Worm (Caenorhabditis elegans) whole organism, late embryonic: ENCODE data around the gene pals-27.

Experiments
- C08G9.2 ChIP-seq: sonication (generic microtip); optimal IDR thresholded peaks from 2 replicates; lab custom pipeline; 2016; ENCODE audit warnings: mild to moderate bottlenecking, missing genetic modification characterization, moderate library complexity, missing compliant biosample characterization
- F13H6.1 ChIP-seq: sonication (generic microtip); optimal IDR thresholded peaks from 2 replicates; lab custom pipeline; 2016; ENCODE audit warnings: missing genetic modification characterization, missing compliant biosample characterization
- K09A11.1 ChIP-seq: sonication (generic microtip); optimal IDR thresholded peaks from 2 replicates; lab custom pipeline; 2017; ENCODE audit warnings: antibody characterized with exemption, mild to moderate bottlenecking, missing genetic modification characterization, missing compliant biosample characterization; ENCODE audit not compliant: insufficient read depth
- Y22D7AL.16 ChIP-seq: sonication (generic microtip); optimal IDR thresholded peaks from 2 replicates; lab custom pipeline; 2016; ENCODE audit warnings: missing genetic modification characterization, missing compliant biosample characterization
- ahr-1 ChIP-seq: sonication (generic microtip); optimal IDR thresholded peaks from 2 replicates; lab custom pipeline; 2016; ENCODE audit warnings: missing genetic modification characterization, missing compliant biosample characterization
- ceh-14 ChIP-seq: sonication (generic microtip); optimal IDR thresholded peaks from 2 replicates; lab custom pipeline; 2016; ENCODE audit warnings: missing genotype, missing genetic modification characterization, missing compliant biosample characterization
- ceh-18 ChIP-seq: sonication (generic microtip); optimal IDR thresholded peaks from 2 replicates; lab custom pipeline; 2016; ENCODE audit warnings: missing genetic modification characterization, missing compliant biosample characterization
- ceh-2 ChIP-seq: sonication (generic microtip); optimal IDR thresholded peaks from 2 replicates; lab custom pipeline; 2016; ENCODE audit warnings: missing genotype, missing genetic modification characterization, missing compliant biosample characterization
- ceh-22 ChIP-seq: sonication (generic microtip); optimal IDR thresholded peaks from 2 replicates; lab custom pipeline; 2017; ENCODE audit warnings: missing biosample characterization, missing genetic modification characterization
- ceh-30 ChIP-seq: fragments of 150-350 bp; optimal IDR thresholded peaks from 2 replicates; lab custom pipeline; 2014; ENCODE audit warnings: missing biosample characterization, missing genetic modification characterization
- ceh-31 ChIP-seq: sonication (generic microtip); optimal IDR thresholded peaks from 2 replicates; lab custom pipeline; 2016; ENCODE audit warnings: missing genetic modification characterization, missing compliant biosample characterization
- ceh-34 ChIP-seq: sonication (generic microtip); optimal IDR thresholded peaks from 2 replicates; lab custom pipeline; 2016; ENCODE audit warnings: mild to moderate bottlenecking, missing genetic modification characterization, missing compliant biosample characterization
- ceh-48 ChIP-seq: sonication (generic microtip); optimal IDR thresholded peaks from 2 replicates; lab custom pipeline; 2016; ENCODE audit warnings: missing genetic modification characterization, inconsistent platforms, missing compliant biosample characterization
- ceh-6 ChIP-seq: fragments of 200-800 bp; sonication (Bioruptor generic); optimal IDR thresholded peaks from 2 replicates; lab custom pipeline; 2018; ENCODE audit warnings: mild to moderate bottlenecking, missing genetic modification characterization, missing compliant biosample characterization
- ceh-9 ChIP-seq: sonication (generic microtip); optimal IDR thresholded peaks from 2 replicates; lab custom pipeline; 2016; ENCODE audit warnings: mild to moderate bottlenecking, missing genetic modification characterization, inconsistent platforms, missing compliant biosample characterization
- dmd-4 ChIP-seq: sonication (generic microtip); optimal IDR thresholded peaks from 2 replicates; lab custom pipeline; 2016; ENCODE audit warnings: borderline replicate concordance, missing genetic modification characterization, missing compliant biosample characterization
- dve-1 ChIP-seq: sonication (generic microtip); optimal IDR thresholded peaks from 2 replicates; lab custom pipeline; 2017; ENCODE audit warnings: antibody characterized with exemption, mild to moderate bottlenecking, missing genetic modification characterization, missing compliant biosample characterization
- elt-2 ChIP-seq: sonication (generic microtip); optimal IDR thresholded peaks from 2 replicates; lab custom pipeline; 2016; ENCODE audit warnings: missing genetic modification reagents, missing genetic modification characterization, missing compliant biosample characterization
- eyg-1 ChIP-seq: sonication (generic microtip); optimal IDR thresholded peaks from 2 replicates; lab custom pipeline; 2016; ENCODE audit warnings: missing genotype, missing genetic modification characterization, missing compliant biosample characterization
- fkh-6 ChIP-seq: sonication (generic microtip); optimal IDR thresholded peaks from 2 replicates; lab custom pipeline; 2016; ENCODE audit warnings: missing genetic modification characterization, missing compliant biosample characterization
- gmeb-2 ChIP-seq: sonication (generic microtip); optimal IDR thresholded peaks from 2 replicates; lab custom pipeline; 2016; ENCODE audit warnings: missing genetic modification characterization, inconsistent platforms, missing compliant biosample characterization
- hlh-15 ChIP-seq: sonication (generic microtip); optimal IDR thresholded peaks from 2 replicates; lab custom pipeline; 2016; ENCODE audit warnings: missing genetic modification characterization, missing compliant biosample characterization
- hlh-30 ChIP-seq: sonication (generic microtip); optimal IDR thresholded peaks from 2 replicates; lab custom pipeline; 2017; ENCODE audit warnings: antibody characterized with exemption, missing genetic modification characterization, missing compliant biosample characterization; ENCODE audit not compliant: insufficient read depth
- hlh-8 ChIP-seq: sonication (generic microtip); optimal IDR thresholded peaks from 2 replicates; lab custom pipeline; 2016; ENCODE audit warnings: missing genotype, missing genetic modification characterization, missing compliant biosample characterization
- nfya-1 ChIP-seq: sonication (generic microtip); optimal IDR thresholded peaks from 2 replicates; lab custom pipeline; 2017; ENCODE audit warnings: missing genetic modification characterization, mild to moderate bottlenecking, missing compliant biosample characterization, antibody characterized with exemption, moderate library complexity
- pag-3 ChIP-seq: sonication (generic microtip); optimal IDR thresholded peaks from 2 replicates; lab custom pipeline; 2016; ENCODE audit warnings: missing compliant biosample characterization, missing genetic modification characterization, borderline replicate concordance
- pat-9 ChIP-seq: fragments of 200-800 bp; sonication (Bioruptor generic); optimal IDR thresholded peaks from 2 replicates; lab custom pipeline; 2018; ENCODE audit warnings: mild to moderate bottlenecking, missing genetic modification characterization, moderate library complexity, missing compliant biosample characterization
- pha-2 ChIP-seq: sonication (generic microtip); optimal IDR thresholded peaks from 2 replicates; lab custom pipeline; 2017; ENCODE audit warnings: mild to moderate bottlenecking, missing genetic modification characterization, missing compliant biosample characterization
- pqm-1 ChIP-seq: sonication (generic microtip); optimal IDR thresholded peaks from 2 replicates; lab custom pipeline; 2016; ENCODE audit warnings: missing genetic modification characterization, missing compliant biosample characterization
- ref-2 ChIP-seq: sonication (generic microtip); optimal IDR thresholded peaks from 2 replicates; lab custom pipeline; 2016; ENCODE audit warnings: missing genetic modification characterization, missing compliant biosample characterization
- sdc-2 ChIP-seq: sonication (generic microtip); optimal IDR thresholded peaks from 2 replicates; lab custom pipeline; 2016; ENCODE audit warnings: missing genotype, missing genetic modification characterization, missing compliant biosample characterization
- sox-2 ChIP-seq: fragments of 200-800 bp; sonication (Bioruptor generic); IDR thresholded peaks from 2 replicates; pipeline ENCODE4 v1.3.6; 2022; ENCODE audit warnings: missing genetic modification reagents, missing genetic modification characterization, missing compliant biosample characterization
- sox-4 ChIP-seq: sonication (generic microtip); optimal IDR thresholded peaks from 2 replicates; lab custom pipeline; 2017; ENCODE audit warnings: mild to moderate bottlenecking, missing genetic modification characterization, inconsistent platforms, missing compliant biosample characterization
- syd-9 ChIP-seq: sonication (generic microtip); optimal IDR thresholded peaks from 2 replicates; lab custom pipeline; 2016; ENCODE audit warnings: mild to moderate bottlenecking, missing genetic modification characterization, moderate library complexity, missing compliant biosample characterization
- tbx-7 ChIP-seq: sonication (generic microtip); optimal IDR thresholded peaks from 2 replicates; lab custom pipeline; 2016; ENCODE audit warnings: missing genotype, missing genetic modification characterization, missing compliant biosample characterization
- unc-42 ChIP-seq: sonication (generic microtip); optimal IDR thresholded peaks from 2 replicates; lab custom pipeline; 2016; ENCODE audit warnings: missing genotype, missing genetic modification characterization, missing compliant biosample characterization
- unc-55 ChIP-seq: sonication (generic microtip); optimal IDR thresholded peaks from 2 replicates; lab custom pipeline; 2017; ENCODE audit warnings: missing biosample characterization, missing genetic modification reagents, missing genetic modification characterization
- zip-5 ChIP-seq: sonication (generic microtip); optimal IDR thresholded peaks from 2 replicates; lab custom pipeline; 2016; ENCODE audit warnings: missing genetic modification characterization, missing compliant biosample characterization
- ztf-16 ChIP-seq: sonication (generic microtip); optimal IDR thresholded peaks from 2 replicates; lab custom pipeline; 2017; ENCODE audit warnings: missing genetic modification characterization, missing compliant biosample characterization

pals-27 gene

ce11 chrIII:4379717-4380116, 1.7 kb upstream of the pals-27 start, which contains the start of gene B0284.3:
Gene B0284.3, minus strand, starts transcription at chrIII:4379817.
- TF ChIP-seq ceh-6 (GFP tag; lab: Kevin White, UChicago) (no peak), unc-55 (GFP tag; lab: Kevin White, UChicago) (no peak), ceh-18 (no peak), pha-2 (tag; lab: Kevin White, UChicago) (no peak), K09A11.1 (tag; lab: Kevin White, UChicago) (no peak), hlh-15 (no peak)

- no peak for TF ChIP-seq ceh-2 (tag; lab: Kevin White, UChicago)
- peak; percentile 24 for TF ChIP-seq sox-2 (GFP tag; lab: Robert Waterston, UW)
- no peak for TF ChIP-seq ceh-9 (tag; lab: Kevin White, UChicago)
- peak; percentile 31 for TF ChIP-seq nfya-1 (tag; lab: Kevin White, UChicago)
- TF ChIP-seq unc-42 (tag; lab: Kevin White, UChicago) = peak; percentile 60
- peak; percentile 60 for TF ChIP-seq ceh-31
- no peak for TF ChIP-seq ceh-14 (tag; lab: Kevin White, UChicago)
- TF ChIP-seq fkh-6 = no peak
- TF ChIP-seq, all 69 proteins: peak for 4
Measured at ce11 chrIII:4380835-4381234, 608 bp upstream of the pals-27 start.

- peak; percentile 76 for TF ChIP-seq nfya-1 (tag; lab: Kevin White, UChicago)
- no peak for TF ChIP-seq ref-2
- TF ChIP-seq sdc-2 (tag; lab: Kevin White, UChicago) = no peak
Measured at ce11 chrIII:4382118-4382517, 675 bp downstream of the pals-27 start.

- TF ChIP-seq sox-2 (GFP tag; lab: Robert Waterston, UW) (no peak), tbx-7 (tag; lab: Kevin White, UChicago) (no peak), ceh-9 (tag; lab: Kevin White, UChicago) (no peak), C08G9.2 (tag; lab: Kevin White, UChicago) (no peak), ceh-22 (tag; lab: Kevin White, UChicago) (no peak), pqm-1 (tag; lab: Kevin White, UChicago) (no peak), hlh-8 (tag; lab: Kevin White, UChicago) (no peak), pha-2 (tag; lab: Kevin White, UChicago) (no peak), elt-2 (no peak), ztf-16 (tag; lab: Kevin White, UChicago) (no peak), eyg-1 (tag; lab: Kevin White, UChicago) (no peak), unc-55 (GFP tag; lab: Kevin White, UChicago) (no peak), pat-9 (no peak), fkh-6 (no peak), hlh-30 (tag; lab: Kevin White, UChicago) (no peak), zip-5 (tag; lab: Kevin White, UChicago) (no peak), ceh-34 (no peak), gmeb-2 (no peak)
Measured at ce11 chrIII:4384487-4384886, 3.0 kb downstream of the pals-27 start, which contains the start of gene pals-28. Gene pals-28, plus strand, starts transcription at chrIII:4384787.

- no peak for TF ChIP-seq ceh-31
- no peak for TF ChIP-seq sdc-2 (tag; lab: Kevin White, UChicago)
- no peak for TF ChIP-seq K09A11.1 (tag; lab: Kevin White, UChicago)
- TF ChIP-seq ahr-1 (tag; lab: Kevin White, UChicago) = no peak
- no peak for TF ChIP-seq hlh-15
- no peak for TF ChIP-seq sox-4 (tag; lab: Kevin White, UChicago)
- TF ChIP-seq nfya-1 (tag; lab: Kevin White, UChicago) = no peak
- TF ChIP-seq syd-9 (tag; lab: Kevin White, UChicago) = no peak
- TF ChIP-seq ceh-30 (tag; lab: Kevin White, UChicago) = no peak
- TF ChIP-seq Y22D7AL.16 = no peak
- no peak for TF ChIP-seq dmd-4 (tag; lab: Kevin White, UChicago)
- no peak for TF ChIP-seq tbx-7 (tag; lab: Kevin White, UChicago)
- TF ChIP-seq eyg-1 (tag; lab: Kevin White, UChicago) = no peak
- TF ChIP-seq pag-3 = no peak
- TF ChIP-seq F13H6.1 = no peak
- TF ChIP-seq ceh-48 (tag; lab: Kevin White, UChicago) = no peak
- no peak for TF ChIP-seq pat-9
- no peak for TF ChIP-seq dve-1
Measured at ce11 chrIII:4390421-4390820, 9.0 kb downstream of the pals-27 start.
